Fruit fly (Drosophila melanogaster) whole organism, embryonic: ENCODE data around the gene CG12522.
A peak's percentile ranks its signal among the peaks of the same experiment; 100 is the strongest.

Experiments used
- ATbp ChIP-seq: fragments of 200-800 bp; sonication (Bioruptor generic); optimal IDR thresholded peaks from 2 replicates; lab custom pipeline; 2017; ENCODE audit warnings: missing biosample characterization, mild to moderate bottlenecking, missing genetic modification characterization, missing genetic modification reagents
- Antp ChIP-seq: fragments of 200-800 bp; sonication (Bioruptor generic); optimal IDR thresholded peaks from 3 replicates; lab custom pipeline; 2016; ENCODE audit warnings: missing biosample characterization, missing genetic modification characterization
- Asciz ChIP-seq: fragments of 200-800 bp; sonication (Bioruptor generic); optimal IDR thresholded peaks from 2 replicates; lab custom pipeline; 2017; ENCODE audit warnings: missing biosample characterization, mild to moderate bottlenecking, missing genetic modification characterization, missing genetic modification reagents
- C15 ChIP-seq: fragments of 200-800 bp; sonication (Bioruptor generic); IDR thresholded peaks from 3 replicates; pipeline ENCODE4 v1.3.6; 2022; ENCODE audit warnings: missing biosample characterization, missing genetic modification characterization
- CG11695 ChIP-seq: fragments of 200-800 bp; sonication (Bioruptor generic); IDR thresholded peaks from 3 replicates; pipeline ENCODE4 v1.3.6; 2022; ENCODE audit warnings: missing biosample characterization, missing genetic modification characterization
- CG13296 ChIP-seq: fragments of 200-800 bp; sonication (Bioruptor generic); optimal IDR thresholded peaks from 3 replicates; lab custom pipeline; 2018; ENCODE audit warnings: missing biosample characterization, mild to moderate bottlenecking, missing genetic modification characterization
- CG14050 ChIP-seq: fragments of 200-800 bp; sonication (Bioruptor generic); IDR thresholded peaks from 3 replicates; pipeline ENCODE4 v1.3.6; 2022; ENCODE audit warnings: missing biosample characterization, missing genetic modification characterization
- CG15073 ChIP-seq: fragments of 200-800 bp; sonication (Bioruptor generic); optimal IDR thresholded peaks from 2 replicates; lab custom pipeline; 2016; ENCODE audit warnings: missing biosample characterization, missing genetic modification characterization
- CG15269 ChIP-seq: fragments of 200-800 bp; sonication (Bioruptor generic); optimal IDR thresholded peaks from 2 replicates; lab custom pipeline; 2018; ENCODE audit warnings: missing biosample characterization, mild to moderate bottlenecking, missing genetic modification characterization, moderate library complexity
- CG15479 ChIP-seq: fragments of 200-800 bp; sonication (Bioruptor generic); optimal IDR thresholded peaks from 3 replicates; lab custom pipeline; 2019; ENCODE audit warnings: missing biosample characterization, mild to moderate bottlenecking, missing genetic modification characterization, moderate library complexity
- CG18262 ChIP-seq: fragments of 200-800 bp; optimal IDR thresholded peaks from 3 replicates; lab custom pipeline; 2019; ENCODE audit warnings: missing biosample characterization, mild to moderate bottlenecking, missing genetic modification characterization, moderate library complexity
- CG31441 ChIP-seq: fragments of 200-800 bp; sonication (Bioruptor generic); IDR thresholded peaks from 2 replicates; pipeline ENCODE4 v1.3.6; 2022; ENCODE audit warnings: missing biosample characterization, missing genetic modification characterization
- CG4360 ChIP-seq: fragments of 200-800 bp; sonication (Bioruptor generic); IDR thresholded peaks from 2 replicates; pipeline ENCODE4 v1.3.6; 2022; ENCODE audit warnings: missing biosample characterization, missing genetic modification characterization
- CG4707 ChIP-seq: fragments of 200-800 bp; sonication (Bioruptor generic); optimal IDR thresholded peaks from 2 replicates; lab custom pipeline; 2018; ENCODE audit warnings: missing biosample characterization, mild to moderate bottlenecking, missing genetic modification characterization, moderate library complexity
- CG4820 ChIP-seq: fragments of 200-800 bp; sonication (Bioruptor generic); optimal IDR thresholded peaks from 3 replicates; lab custom pipeline; 2016; ENCODE audit warnings: missing biosample characterization, missing genetic modification characterization
- CG8290 ChIP-seq, 3 experiments: fragments of 200-800 bp; sonication (Bioruptor generic); optimal IDR thresholded peaks; 2 replicates each; lab custom pipeline; 2016 to 2019; ENCODE audit warnings: missing biosample characterization in 3 of 3, missing genetic modification characterization in 3 of 3, mild to moderate bottlenecking in 2 of 3, moderate library complexity in 1 of 3
- CG8944 ChIP-seq: fragments of 200-800 bp; sonication (Bioruptor generic); optimal IDR thresholded peaks from 3 replicates; lab custom pipeline; 2016; ENCODE audit warnings: missing biosample characterization, missing genetic modification characterization
- Chrac-16 ChIP-seq: fragments of 200-800 bp; sonication (Bioruptor generic); optimal IDR thresholded peaks from 3 replicates; lab custom pipeline; 2016; ENCODE audit warnings: missing biosample characterization, missing genetic modification characterization
- Dip2 ChIP-seq: fragments of 200-800 bp; sonication (Bioruptor generic); IDR thresholded peaks from 2 replicates; pipeline ENCODE4 v1.3.6; 2022; ENCODE audit warnings: missing biosample characterization, missing genetic modification characterization
- Eip74EF ChIP-seq, 2 experiments: fragments of 200-800 bp in 1 of 2; fragments of >200 bp in 1 of 2; sonication (Bioruptor generic) in 1 of 2; optimal IDR thresholded peaks; 2 replicates each; lab custom pipeline; 2017 to 2019; ENCODE audit warnings: missing biosample characterization in 2 of 2, missing genetic modification characterization in 2 of 2, mild to moderate bottlenecking in 1 of 2, moderate library complexity in 1 of 2
- HLH4C ChIP-seq: fragments of 200-800 bp; sonication (Bioruptor generic); IDR thresholded peaks from 3 replicates; pipeline ENCODE4 v1.3.6; 2022; ENCODE audit warnings: missing biosample characterization, missing genetic modification characterization; ENCODE audit not compliant: partially characterized antibody
- HmgD ChIP-seq: fragments of 200-800 bp; sonication (Bioruptor generic); optimal IDR thresholded peaks from 3 replicates; lab custom pipeline; 2016; ENCODE audit warnings: missing biosample characterization, missing genetic modification characterization
- Hr3 ChIP-seq: fragments of 200-800 bp; sonication (Bioruptor generic); optimal IDR thresholded peaks from 3 replicates; lab custom pipeline; 2016; ENCODE audit warnings: missing biosample characterization, missing genetic modification characterization
- Hsf ChIP-seq: fragments of 200-800 bp; sonication (Bioruptor generic); optimal IDR thresholded peaks from 3 replicates; lab custom pipeline; 2016; ENCODE audit warnings: missing biosample characterization, missing genetic modification characterization
- Jarid2 ChIP-seq: fragments of 200-800 bp; sonication (Bioruptor generic); optimal IDR thresholded peaks from 3 replicates; lab custom pipeline; 2017; ENCODE audit warnings: mild to moderate bottlenecking, missing biosample characterization, missing genetic modification reagents, missing genetic modification characterization
- Med ChIP-seq: fragments of 200-800 bp; sonication (Bioruptor generic); peaks from one replicate; lab custom pipeline; 2016; ENCODE audit warnings: missing biosample characterization, missing genetic modification characterization, mild to moderate bottlenecking, inconsistent platforms, moderate library complexity
- Mes4 ChIP-seq: fragments of 200-800 bp; sonication (Bioruptor generic); optimal IDR thresholded peaks from 2 replicates; lab custom pipeline; 2016; ENCODE audit warnings: missing biosample characterization, missing genetic modification characterization
- Optix ChIP-seq: fragments of 200-800 bp; sonication (Bioruptor generic); IDR thresholded peaks from 3 replicates; pipeline ENCODE4 v1.3.6; 2022; ENCODE audit warnings: missing biosample characterization, missing genetic modification characterization
- Ptx1 ChIP-seq: fragments of 200-800 bp; sonication (Bioruptor generic); IDR thresholded peaks from 2 replicates; pipeline ENCODE4 v1.3.6; 2022; ENCODE audit warnings: missing biosample characterization, missing genetic modification characterization
- Rfx ChIP-seq: fragments of 200-800 bp; sonication (Bioruptor generic); IDR thresholded peaks from 2 replicates; pipeline ENCODE4 v1.3.6; 2022; ENCODE audit warnings: missing biosample characterization, missing genetic modification characterization
- Sry-β ChIP-seq: fragments of 200-800 bp; sonication (Bioruptor generic); optimal IDR thresholded peaks from 2 replicates; lab custom pipeline; 2018; ENCODE audit warnings: missing biosample characterization, mild to moderate bottlenecking, missing genetic modification characterization, moderate library complexity
- cad ChIP-seq: fragments of >200 bp; optimal IDR thresholded peaks from 2 replicates; lab custom pipeline; 2017; ENCODE audit warnings: missing biosample characterization, missing genetic modification characterization
- dm ChIP-seq: fragments of 200-800 bp; sonication (Bioruptor generic); optimal IDR thresholded peaks from 3 replicates; lab custom pipeline; 2016; ENCODE audit warnings: missing biosample characterization, missing genetic modification characterization
- dmrt11E ChIP-seq: fragments of 200-800 bp; sonication (Bioruptor generic); optimal IDR thresholded peaks from 3 replicates; lab custom pipeline; 2018; ENCODE audit warnings: missing biosample characterization, mild to moderate bottlenecking, missing genetic modification characterization, moderate library complexity
- eve ChIP-seq, 2 experiments: fragments of >200 bp; optimal IDR thresholded peaks; 2 replicates each; lab custom pipeline; 2017; ENCODE audit warnings: missing biosample characterization in 2 of 2, missing genetic modification characterization in 2 of 2
- exex ChIP-seq: fragments of 200-800 bp; sonication (Bioruptor generic); optimal IDR thresholded peaks from 4 replicates; lab custom pipeline; 2018; ENCODE audit warnings: missing biosample characterization, mild to moderate bottlenecking, missing genetic modification characterization, moderate library complexity
- eyg ChIP-seq: fragments of 200-800 bp; sonication (Bioruptor generic); optimal IDR thresholded peaks from 3 replicates; lab custom pipeline; 2016; ENCODE audit warnings: missing biosample characterization, missing genetic modification characterization
- fd64A ChIP-seq: fragments of 200-800 bp; sonication (Bioruptor generic); optimal IDR thresholded peaks from 3 replicates; lab custom pipeline; 2018; ENCODE audit warnings: missing biosample characterization, mild to moderate bottlenecking, missing genetic modification characterization
- ftz-f1 ChIP-seq: fragments of 200-800 bp; sonication (Bioruptor generic); optimal IDR thresholded peaks from 2 replicates; lab custom pipeline; 2016; ENCODE audit warnings: missing biosample characterization, missing genetic modification characterization
- gt ChIP-seq: fragments of 200-800 bp; sonication (Bioruptor generic); IDR thresholded peaks from 2 replicates; pipeline ENCODE4 v1.3.6; 2022; ENCODE audit warnings: missing biosample characterization, missing genetic modification characterization
- lbe ChIP-seq: fragments of 200-800 bp; sonication (Bioruptor generic); optimal IDR thresholded peaks from 2 replicates; lab custom pipeline; 2016; ENCODE audit warnings: missing biosample characterization, mild to moderate bottlenecking, missing genetic modification characterization
- maf-S ChIP-seq: fragments of 200-800 bp; sonication (Bioruptor generic); optimal IDR thresholded peaks from 2 replicates; lab custom pipeline; 2016; ENCODE audit warnings: missing biosample characterization, missing genetic modification characterization
- org-1 ChIP-seq: fragments of 200-800 bp; sonication (Bioruptor generic); optimal IDR thresholded peaks from 2 replicates; lab custom pipeline; 2017; ENCODE audit warnings: missing biosample characterization, missing genetic modification characterization
- pros ChIP-seq: fragments of 200-800 bp; sonication (Bioruptor generic); optimal IDR thresholded peaks from 3 replicates; lab custom pipeline; 2019; ENCODE audit warnings: missing biosample characterization, mild to moderate bottlenecking, missing genetic modification characterization, moderate library complexity
- pzg ChIP-seq: fragments of 200-800 bp; sonication (Bioruptor generic); optimal IDR thresholded peaks from 3 replicates; lab custom pipeline; 2018; ENCODE audit warnings: missing biosample characterization, mild to moderate bottlenecking, missing genetic modification characterization, moderate library complexity
- ranshi ChIP-seq: fragments of 200-800 bp; sonication (Bioruptor generic); IDR thresholded peaks from 2 replicates; pipeline ENCODE4 v1.3.6; 2022; ENCODE audit warnings: missing biosample characterization, missing genetic modification characterization
- stwl ChIP-seq: fragments of 200-800 bp; sonication (Bioruptor generic); optimal IDR thresholded peaks from 3 replicates; lab custom pipeline; 2018; ENCODE audit warnings: missing biosample characterization, mild to moderate bottlenecking, missing genetic modification characterization, moderate library complexity
- sug ChIP-seq: fragments of 200-800 bp; optimal IDR thresholded peaks from 2 replicates; lab custom pipeline; 2019; ENCODE audit warnings: missing biosample characterization, mild to moderate bottlenecking, missing genetic modification characterization, moderate library complexity
- tgo ChIP-seq: fragments of 200-800 bp; sonication (Bioruptor generic); IDR thresholded peaks from 3 replicates; pipeline ENCODE4 v1.3.6; 2022; ENCODE audit warnings: missing biosample characterization, missing genetic modification characterization
- tup ChIP-seq: fragments of 200-800 bp; sonication (Bioruptor generic); optimal IDR thresholded peaks from 2 replicates; lab custom pipeline; 2016; ENCODE audit warnings: missing biosample characterization, mild to moderate bottlenecking, missing genetic modification characterization, moderate library complexity
- usp ChIP-seq: fragments of >200 bp; optimal IDR thresholded peaks from 2 replicates; lab custom pipeline; 2017; ENCODE audit warnings: missing biosample characterization, missing genetic modification characterization
- wek ChIP-seq: fragments of 200-800 bp; sonication (Bioruptor generic); optimal IDR thresholded peaks from 3 replicates; lab custom pipeline; 2018; ENCODE audit warnings: missing biosample characterization, mild to moderate bottlenecking, missing genetic modification characterization, moderate library complexity

The CG12522 gene

dm6 chr3L:11085810-11086209 lies 22.2 kb upstream of the CG12522 start (continued):
- TF ChIP-seq CG4707 (GFP tag; lab: Kevin White, UChicago) (no peak), Hr3 (no peak), eve (GFP tag; optimal IDR thresholded peaks at IDR 0.05; lab: Kevin White, UChicago) (peak in 1 of 2 experiments; percentile 26), CG11695 (GFP tag; lab: Robert Waterston, UW) (no peak), exex (tag; lab: Kevin White, UChicago) (peak; percentile 54), ftz-f1 (GFP tag; lab: Kevin White, UChicago) (no peak), Asciz (peak; percentile 26), CG4820 (no peak), ATbp (peak; percentile 12), Dip2 (no peak), pzg (GFP tag; lab: Kevin White, UChicago) (no peak), stwl (tag; lab: Kevin White, UChicago) (no peak), CG18262 (no peak), pros (peak; percentile 7), wek (GFP tag; lab: Kevin White, UChicago) (peak; percentile 28), CG4360 (GFP tag; lab: Robert Waterston, UW) (no peak), CG15479 (GFP tag; lab: Kevin White, UChicago) (peak; percentile 48), tgo (GFP tag; lab: Robert Waterston, UW) (no peak), eyg (no peak), sug (tag; lab: Kevin White, UChicago) (peak; percentile 92), CG13296 (GFP tag; lab: Kevin White, UChicago) (peak; percentile 9), cad (GFP tag; lab: Kevin White, UChicago) (no peak), CG15269 (tag; lab: Kevin White, UChicago) (no peak), lbe (GFP tag; lab: Kevin White, UChicago) (no peak), org-1 (GFP tag; lab: Kevin White, UChicago) (no peak), tup (no peak), C15 (GFP tag; lab: Robert Waterston, UW) (no peak), dm (GFP tag; lab: Kevin White, UChicago) (peak; percentile 29), Eip74EF (GFP tag; optimal IDR thresholded peaks at IDR 0.05; lab: Kevin White, UChicago) (no peak), HLH4C (no peak), CG31441 (GFP tag; lab: Robert Waterston, UW) (no peak), ranshi (no peak), usp (GFP tag; lab: Kevin White, UChicago) (no peak), Antp (GFP tag; lab: Kevin White, UChicago) (no peak), Rfx (GFP tag; lab: Robert Waterston, UW) (no peak), CG8290 (GFP tag; optimal IDR thresholded peaks at IDR 0.05; lab: Kevin White, UChicago) (no peak), CG8290 (tag; optimal IDR thresholded peaks at IDR 0.05; lab: Kevin White, UChicago) (peak in 1 of 2 experiments; percentile 53), Mes4 (no peak), gt (GFP tag; lab: Robert Waterston, UW) (no peak), Optix (GFP tag; lab: Robert Waterston, UW) (no peak), maf-S (GFP tag; lab: Kevin White, UChicago) (no peak), dmrt11E (tag; lab: Kevin White, UChicago) (no peak), Med (GFP tag; lab: Kevin White, UChicago) (peak; percentile 54), Sry-β (GFP tag; lab: Kevin White, UChicago) (no peak), Ptx1 (GFP tag; lab: Robert Waterston, UW) (no peak), Chrac-16 (GFP tag; lab: Kevin White, UChicago) (no peak), CG14050 (no peak), CG8944 (GFP tag; lab: Kevin White, UChicago) (no peak), Hsf (no peak), CG15073 (GFP tag; lab: Kevin White, UChicago) (no peak), fd64A (GFP tag; lab: Kevin White, UChicago) (peak; percentile 42), Jarid2 (GFP tag; lab: Kevin White, UChicago) (no peak), HmgD (GFP tag; lab: Kevin White, UChicago) (no peak)
